Worm (Caenorhabditis elegans) whole organism, L2 larva: ENCODE measurements around the gene W08E12.2.
A peak's percentile ranks its signal among the peaks of the same experiment; 100 is the strongest.

ENCODE experiments used
- C34F6.9 ChIP-seq: fragments of 150-350 bp; optimal IDR thresholded peaks from 2 replicates; lab custom pipeline; 2014; ENCODE audit warnings: missing biosample characterization, missing genetic modification characterization
- F13H6.1 ChIP-seq: sonication (generic microtip); optimal IDR thresholded peaks from 2 replicates; lab custom pipeline; 2016; ENCODE audit warnings: missing genetic modification characterization, missing compliant biosample characterization
- R02D3.7 ChIP-seq: fragments of 150-350 bp; optimal IDR thresholded peaks from 2 replicates; lab custom pipeline; 2014; ENCODE audit warnings: missing biosample characterization, missing genetic modification characterization
- Y55F3AM.14 ChIP-seq: fragments of 200-800 bp; sonication (Bioruptor generic); optimal IDR thresholded peaks from 2 replicates; lab custom pipeline; 2018; ENCODE audit warnings: mild to moderate bottlenecking, missing genetic modification characterization, missing compliant biosample characterization
- ZK546.5 ChIP-seq: sonication (generic microtip); optimal IDR thresholded peaks from 2 replicates; lab custom pipeline; 2017; ENCODE audit warnings: missing biosample characterization, missing genetic modification characterization
- aly-2 ChIP-seq: fragments of 150-350 bp; optimal IDR thresholded peaks from 2 replicates; lab custom pipeline; 2014; ENCODE audit warnings: missing biosample characterization, missing genetic modification characterization
- ama-1 ChIP-seq: fragments of 150-350 bp; optimal IDR thresholded peaks from 2 replicates; lab custom pipeline; 2018; ENCODE audit warnings: inconsistent platforms
- ceh-82 ChIP-seq: fragments of 150-350 bp; optimal IDR thresholded peaks from 2 replicates; lab custom pipeline; 2014; ENCODE audit warnings: missing biosample characterization, missing genetic modification characterization
- crh-2 ChIP-seq: sonication (generic microtip); optimal IDR thresholded peaks from 2 replicates; lab custom pipeline; 2017; ENCODE audit warnings: missing biosample characterization, missing genetic modification characterization
- dmd-4 ChIP-seq: sonication (generic microtip); optimal IDR thresholded peaks from 2 replicates; lab custom pipeline; 2017; ENCODE audit warnings: missing biosample characterization, missing genetic modification characterization
- elt-1 ChIP-seq: fragments of 150-350 bp; optimal IDR thresholded peaks from 2 replicates; lab custom pipeline; 2014; ENCODE audit warnings: missing biosample characterization, missing genetic modification characterization
- elt-3 ChIP-seq: sonication (generic microtip); optimal IDR thresholded peaks from 2 replicates; lab custom pipeline; 2017; ENCODE audit warnings: missing biosample characterization, missing genetic modification characterization
- fos-1 ChIP-seq: fragments of 150-350 bp; optimal IDR thresholded peaks from 2 replicates; lab custom pipeline; 2014; ENCODE audit warnings: missing biosample characterization, missing genetic modification characterization
- gmeb-1 ChIP-seq: fragments of 150-350 bp; optimal IDR thresholded peaks from 2 replicates; lab custom pipeline; 2014; ENCODE audit warnings: missing biosample characterization, missing genetic modification characterization
- lin-11 ChIP-seq: fragments of 150-350 bp; sonication (generic microtip); optimal IDR thresholded peaks from 2 replicates; lab custom pipeline; 2014; ENCODE audit warnings: missing biosample characterization, missing genetic modification characterization, inconsistent platforms, mixed read lengths
- lin-39 ChIP-seq: fragments of 150-350 bp; optimal IDR thresholded peaks from 2 replicates; lab custom pipeline; 2014; ENCODE audit warnings: missing biosample characterization, missing genetic modification reagents, missing genetic modification characterization
- lsy-2 ChIP-seq, 2 experiments: fragments of 150-350 bp in 1 of 2; sonication (generic microtip) in 1 of 2; optimal IDR thresholded peaks; 2 replicates each; lab custom pipeline; 2014 to 2017; ENCODE audit warnings: missing biosample characterization in 2 of 2, missing genetic modification characterization in 2 of 2
- mab-5 ChIP-seq: fragments of 150-350 bp; optimal IDR thresholded peaks from 2 replicates; lab custom pipeline; 2014; ENCODE audit warnings: missing biosample characterization, missing genetic modification characterization
- mdl-1 ChIP-seq, 2 experiments: fragments of 150-350 bp in 1 of 2; sonication (generic microtip) in 1 of 2; optimal IDR thresholded peaks; 2 replicates each; lab custom pipeline; 2017; ENCODE audit warnings: missing biosample characterization in 2 of 2, missing genetic modification characterization in 2 of 2
- nhr-10 ChIP-seq: sonication (generic microtip); optimal IDR thresholded peaks from 2 replicates; lab custom pipeline; 2017; ENCODE audit warnings: missing biosample characterization, missing genetic modification characterization
- nhr-11 ChIP-seq: fragments of 150-350 bp; optimal IDR thresholded peaks from 2 replicates; lab custom pipeline; 2014; ENCODE audit warnings: missing biosample characterization, missing genetic modification characterization
- nhr-12 ChIP-seq: fragments of 150-350 bp; optimal IDR thresholded peaks from 2 replicates; lab custom pipeline; 2014; ENCODE audit warnings: missing biosample characterization, missing genetic modification characterization
- nhr-129 ChIP-seq: fragments of 150-350 bp; optimal IDR thresholded peaks from 2 replicates; lab custom pipeline; 2014; ENCODE audit warnings: missing biosample characterization, missing genetic modification characterization
- nhr-21 ChIP-seq: fragments of 150-350 bp; optimal IDR thresholded peaks from 2 replicates; lab custom pipeline; 2014; ENCODE audit warnings: missing biosample characterization, missing genetic modification characterization
- nhr-23 ChIP-seq: fragments of 150-350 bp; optimal IDR thresholded peaks from 2 replicates; lab custom pipeline; 2014; ENCODE audit warnings: missing biosample characterization, missing genetic modification reagents, missing genetic modification characterization
- nhr-237 ChIP-seq: fragments of 150-350 bp; optimal IDR thresholded peaks from 2 replicates; lab custom pipeline; 2014; ENCODE audit warnings: missing biosample characterization, missing genetic modification characterization
- nhr-25 ChIP-seq: fragments of 150-350 bp; sonication (generic microtip); optimal IDR thresholded peaks from 3 replicates; lab custom pipeline; 2014; ENCODE audit warnings: missing biosample characterization, missing genetic modification characterization
- nhr-6 ChIP-seq: fragments of 150-350 bp; optimal IDR thresholded peaks from 2 replicates; lab custom pipeline; 2014; ENCODE audit warnings: missing biosample characterization, missing genetic modification characterization
- nhr-77 ChIP-seq: fragments of 150-350 bp; optimal IDR thresholded peaks from 2 replicates; lab custom pipeline; 2014; ENCODE audit warnings: missing biosample characterization, missing genetic modification characterization
- peb-1 ChIP-seq: fragments of 150-350 bp; optimal IDR thresholded peaks from 2 replicates; lab custom pipeline; 2014; ENCODE audit warnings: missing biosample characterization, missing genetic modification characterization
- skn-1 ChIP-seq: sonication (generic microtip); optimal IDR thresholded peaks from 2 replicates; lab custom pipeline; 2017; ENCODE audit warnings: missing biosample characterization, missing genetic modification characterization
- sma-3 ChIP-seq: sonication (generic microtip); optimal IDR thresholded peaks from 2 replicates; lab custom pipeline; 2016; ENCODE audit warnings: missing genetic modification reagents, missing genetic modification characterization, missing compliant biosample characterization
- unc-39 ChIP-seq: fragments of 150-350 bp; optimal IDR thresholded peaks from 2 replicates; lab custom pipeline; 2014; ENCODE audit warnings: missing biosample characterization, missing genetic modification characterization
- unc-55 ChIP-seq: fragments of 150-350 bp; sonication (generic microtip); optimal IDR thresholded peaks from 3 replicates; lab custom pipeline; 2014; ENCODE audit warnings: missing biosample characterization, missing genetic modification reagents, missing genetic modification characterization
- ztf-1 ChIP-seq: fragments of 200-800 bp; sonication (Bioruptor generic); conservative IDR thresholded peaks from 2 replicates; pipeline ENCODE4 v1.3.6; 2022; ENCODE audit warnings: missing genetic modification characterization, missing compliant biosample characterization
- ztf-11 ChIP-seq: sonication (generic microtip); optimal IDR thresholded peaks from 2 replicates; lab custom pipeline; 2017; ENCODE audit warnings: missing biosample characterization, missing genetic modification characterization

Gene W08E12.2

DNA sequence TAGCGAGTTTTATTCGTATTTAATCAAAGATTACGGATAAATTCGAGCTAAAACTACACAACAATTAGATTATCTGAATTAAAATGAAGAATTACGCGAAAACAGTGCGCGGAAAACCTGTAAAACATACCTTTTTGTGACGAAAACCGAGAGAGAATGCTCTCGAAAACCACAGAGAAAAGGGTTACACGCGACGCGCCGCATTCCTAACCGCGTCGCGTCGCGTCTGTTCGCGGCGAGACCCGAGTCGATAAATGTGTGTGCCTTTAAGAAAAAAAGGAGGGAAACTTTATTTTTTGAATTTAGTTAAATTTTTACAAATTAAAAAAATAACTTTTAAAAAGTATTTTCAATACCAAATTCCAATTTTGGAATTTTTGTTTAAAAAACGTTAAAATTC lies 33.0 kb downstream of the W08E12.2 start, which contains the start of gene hrpa-1 (continued):
- TF ChIP-seq elt-3 (tag; lab: Kevin White, UChicago) (no peak), Y55F3AM.14 (GFP tag; lab: Kevin White, UChicago) (no peak), ama-1 (lab: Kevin White, UChicago) (peak; percentile 64), gmeb-1 (tag; lab: Kevin White, UChicago) (peak; percentile 97), F13H6.1 (tag; lab: Kevin White, UChicago) (peak; percentile 76), skn-1 (tag; lab: Kevin White, UChicago) (no peak), unc-55 (peak; percentile 98), ztf-11 (tag; lab: Kevin White, UChicago) (no peak), lin-39 (tag; lab: Kevin White, UChicago) (no peak), nhr-11 (no peak), sma-3 (GFP tag; lab: Kevin White, UChicago) (peak; percentile 81), nhr-129 (peak; percentile 64), nhr-12 (no peak), dmd-4 (tag; lab: Kevin White, UChicago) (no peak), crh-2 (tag; lab: Kevin White, UChicago) (peak; percentile 90), nhr-6 (peak; percentile 60), lin-11 (peak; percentile 80), fos-1 (peak; percentile 64), ceh-82 (peak; percentile 62), nhr-237 (tag; lab: Kevin White, UChicago) (no peak), C34F6.9 (tag; lab: Kevin White, UChicago) (peak; percentile 94), R02D3.7 (tag; lab: Kevin White, UChicago) (no peak), elt-1 (tag; lab: Kevin White, UChicago) (no peak), nhr-23 (no peak), unc-39 (tag; lab: Kevin White, UChicago) (no peak), mdl-1 (tag; optimal IDR thresholded peaks at IDR 0.05; lab: Kevin White, UChicago) (peak in 1 of 2 experiments; percentile 46)

- TF ChIP-seq elt-1 (tag; lab: Kevin White, UChicago) (no peak), nhr-12 (no peak), fos-1 (no peak), peb-1 (no peak)
Observed at ce11 chrIV:3341170-3341569, 35.5 kb downstream of the W08E12.2 start, which contains the start of gene F42A6.2. TSS of gene F42A6.2 (plus strand) at chrIV:3341470.

DNA sequence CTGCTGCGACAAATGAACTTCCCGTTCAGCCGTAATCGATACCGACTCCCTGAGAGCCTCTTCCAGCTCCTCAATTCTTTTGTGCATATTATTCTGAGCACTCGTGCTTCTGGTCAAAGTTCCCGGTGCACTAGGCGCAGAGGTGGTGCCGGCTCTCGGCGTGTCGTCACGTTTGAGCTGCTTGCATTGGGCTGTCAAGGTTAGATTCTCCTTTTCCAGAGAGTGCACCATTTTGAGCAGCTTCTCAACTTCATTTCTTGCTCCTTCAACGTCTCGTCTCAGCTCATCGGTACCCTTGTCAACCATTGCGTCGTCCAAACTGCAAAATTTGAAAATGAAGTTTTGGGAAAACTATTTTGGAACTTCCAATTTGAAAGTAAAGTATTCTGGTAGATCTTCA lies 39.8 kb downstream of the W08E12.2 start:
- no peak for TF ChIP-seq ZK546.5 (tag; lab: Kevin White, UChicago)
- no peak for TF ChIP-seq nhr-25 (tag; lab: Kevin White, UChicago)
- no peak for TF ChIP-seq ztf-11 (tag; lab: Kevin White, UChicago)
- TF ChIP-seq mab-5 (tag; lab: Kevin White, UChicago) = no peak
- no peak for TF ChIP-seq ceh-82
- no peak for TF ChIP-seq aly-2 (tag; lab: Kevin White, UChicago)
- no peak for TF ChIP-seq nhr-12
- no peak for TF ChIP-seq fos-1
- TF ChIP-seq skn-1 (tag; lab: Kevin White, UChicago) = no peak
- TF ChIP-seq nhr-77 (tag; lab: Kevin White, UChicago) = no peak
- TF ChIP-seq elt-3 (tag; lab: Kevin White, UChicago) = no peak
- no peak for TF ChIP-seq sma-3 (GFP tag; lab: Kevin White, UChicago)
- no peak for TF ChIP-seq nhr-23
- no peak for TF ChIP-seq nhr-21 (tag; lab: Kevin White, UChicago)

ce11 chrIV:3348334-3348733 lies 42.7 kb downstream of the W08E12.2 start:
- TF ChIP-seq nhr-23 = no peak
- TF ChIP-seq lin-39 (tag; lab: Kevin White, UChicago) = no peak
- TF ChIP-seq elt-3 (tag; lab: Kevin White, UChicago) = no peak
- no peak for TF ChIP-seq nhr-77 (tag; lab: Kevin White, UChicago)
- no peak for TF ChIP-seq lin-11
- TF ChIP-seq ztf-11 (tag; lab: Kevin White, UChicago) = no peak
- no peak for TF ChIP-seq sma-3 (GFP tag; lab: Kevin White, UChicago)
- TF ChIP-seq nhr-10 (tag; lab: Kevin White, UChicago) = no peak
- no peak for TF ChIP-seq peb-1
- TF ChIP-seq gmeb-1 (tag; lab: Kevin White, UChicago) = no peak
- TF ChIP-seq lsy-2 (tag; optimal IDR thresholded peaks at IDR 0.05; lab: Kevin White, UChicago) = no peak
- no peak for TF ChIP-seq nhr-11
- no peak for TF ChIP-seq ztf-1 (GFP tag; lab: Robert Waterston, UW)
- TF ChIP-seq unc-55 = no peak
- TF ChIP-seq crh-2 (tag; lab: Kevin White, UChicago) = no peak
- no peak for TF ChIP-seq C34F6.9 (tag; lab: Kevin White, UChicago)
- TF ChIP-seq elt-1 (tag; lab: Kevin White, UChicago) = no peak
- TF ChIP-seq, all 48 proteins: peak for 0
